Fruit fly (Drosophila melanogaster) whole organism, pupa: ENCODE results near the gene CtBP.

Experiments
- CG10348 ChIP-seq: fragments of 200-800 bp; sonication (Bioruptor generic); IDR thresholded peaks from 2 replicates; pipeline ENCODE4 v1.3.6; 2022; ENCODE audit warnings: missing biosample characterization, missing genetic modification characterization
- CG12605 ChIP-seq: fragments of 200-800 bp; sonication (Bioruptor generic); IDR thresholded peaks from 2 replicates; pipeline ENCODE4 v1.3.6; 2022; ENCODE audit warnings: missing biosample characterization, missing genetic modification characterization
- CG13204 ChIP-seq: fragments of 200-800 bp; sonication (Bioruptor generic); optimal IDR thresholded peaks from 2 replicates; lab custom pipeline; 2018; ENCODE audit warnings: missing biosample characterization, mild to moderate bottlenecking, missing genetic modification characterization, moderate library complexity
- CG14655 ChIP-seq: fragments of 200-800 bp; sonication (Bioruptor generic); optimal IDR thresholded peaks from 3 replicates; lab custom pipeline; 2017; ENCODE audit warnings: mild to moderate bottlenecking, missing biosample characterization, missing genetic modification reagents, missing genetic modification characterization
- CG15710 ChIP-seq: fragments of 200-800 bp; sonication (Bioruptor generic); optimal IDR thresholded peaks from 2 replicates; lab custom pipeline; 2018; ENCODE audit warnings: missing biosample characterization, mild to moderate bottlenecking, missing genetic modification characterization, moderate library complexity
- CG17806 ChIP-seq: fragments of 200-800 bp; sonication (Bioruptor generic); optimal IDR thresholded peaks from 2 replicates; lab custom pipeline; 2018; ENCODE audit warnings: missing biosample characterization, mild to moderate bottlenecking, missing genetic modification characterization, moderate library complexity
- CG32121 ChIP-seq: fragments of 200-800 bp; sonication (Bioruptor generic); IDR thresholded peaks from 2 replicates; pipeline ENCODE4 v1.3.6; 2022; ENCODE audit warnings: missing biosample characterization, missing genetic modification characterization
- CG34367 ChIP-seq: fragments of 200-800 bp; sonication (Bioruptor generic); optimal IDR thresholded peaks from 2 replicates; lab custom pipeline; 2018; ENCODE audit warnings: missing biosample characterization, mild to moderate bottlenecking, missing genetic modification characterization
- CG4496 ChIP-seq: fragments of 200-800 bp; sonication (Bioruptor generic); IDR thresholded peaks from 3 replicates; pipeline ENCODE4 v1.3.6; 2022; ENCODE audit warnings: missing biosample characterization, missing genetic modification characterization
- CG8159 ChIP-seq: fragments of 200-800 bp; sonication (Bioruptor generic); optimal IDR thresholded peaks from 3 replicates; lab custom pipeline; 2018; ENCODE audit warnings: missing biosample characterization, mild to moderate bottlenecking, missing genetic modification characterization, moderate library complexity
- CG8301 ChIP-seq: fragments of 200-800 bp; sonication (Bioruptor generic); optimal IDR thresholded peaks from 2 replicates; lab custom pipeline; 2018; ENCODE audit warnings: missing biosample characterization, mild to moderate bottlenecking, missing genetic modification characterization
- CG9948 ChIP-seq: fragments of 200-800 bp; sonication (Bioruptor generic); optimal IDR thresholded peaks from 2 replicates; lab custom pipeline; 2018; ENCODE audit warnings: missing biosample characterization, mild to moderate bottlenecking, missing genetic modification characterization, moderate library complexity
- D1 ChIP-seq: fragments of 200-800 bp; sonication (Bioruptor generic); optimal IDR thresholded peaks from 2 replicates; lab custom pipeline; 2018; ENCODE audit warnings: missing biosample characterization, mild to moderate bottlenecking, missing genetic modification characterization, moderate library complexity
- EcR ChIP-seq: fragments of 200-800 bp; sonication (Bioruptor generic); optimal IDR thresholded peaks from 3 replicates; lab custom pipeline; 2019; ENCODE audit warnings: missing biosample characterization, missing genetic modification characterization, mild to moderate bottlenecking, moderate library complexity, missing genetic modification reagents
- Ets98B ChIP-seq: fragments of 200-800 bp; sonication (Bioruptor generic); IDR thresholded peaks from 2 replicates; pipeline ENCODE4 v1.3.6; 2022; ENCODE audit warnings: missing biosample characterization, missing genetic modification characterization
- Pif1A ChIP-seq: fragments of 200-800 bp; sonication (Bioruptor generic); optimal IDR thresholded peaks from 3 replicates; lab custom pipeline; 2016; ENCODE audit warnings: missing biosample characterization, missing genetic modification characterization
- Pif1B ChIP-seq: fragments of 200-800 bp; sonication (Bioruptor generic); optimal IDR thresholded peaks from 3 replicates; lab custom pipeline; 2016; ENCODE audit warnings: missing biosample characterization, missing genetic modification characterization
- Snoo ChIP-seq: fragments of 200-800 bp; sonication (Bioruptor generic); optimal IDR thresholded peaks from 3 replicates; lab custom pipeline; 2017; ENCODE audit warnings: missing biosample characterization, mild to moderate bottlenecking, missing genetic modification characterization, inconsistent platforms
- fd96Ca ChIP-seq: fragments of 200-800 bp; sonication (Bioruptor generic); IDR thresholded peaks from 3 replicates; pipeline ENCODE4 v1.3.6; 2022; ENCODE audit warnings: missing biosample characterization, missing genetic modification characterization
- gl ChIP-seq: fragments of 200-800 bp; sonication (Bioruptor generic); optimal IDR thresholded peaks from 2 replicates; lab custom pipeline; 2018; ENCODE audit warnings: missing biosample characterization, mild to moderate bottlenecking, missing genetic modification characterization
- rn ChIP-seq: fragments of 200-800 bp; sonication (Bioruptor generic); IDR thresholded peaks from 2 replicates; pipeline ENCODE4 v1.3.6; 2022; ENCODE audit warnings: missing biosample characterization, missing genetic modification characterization

Gene CtBP

dm6 chr3R:13018284-13018900 is 6.9 kb downstream of the CtBP start:
- peak; percentile 78 for TF ChIP-seq EcR
- no peak for TF ChIP-seq Snoo (tag; lab: Kevin White, UChicago)
- TF ChIP-seq CG13204 (GFP tag; lab: Kevin White, UChicago) = peak; percentile 5

dm6 chr3R:13018995-13019394 is 7.5 kb downstream of the CtBP start:
- TF ChIP-seq CG4496 (no peak), Snoo (tag; lab: Kevin White, UChicago) (no peak), CG8159 (no peak), CG34367 (tag; lab: Kevin White, UChicago) (no peak), EcR (no peak), CG15710 (tag; lab: Kevin White, UChicago) (no peak), D1 (tag; lab: Kevin White, UChicago) (no peak), Ets98B (no peak), CG17806 (no peak), Pif1B (GFP tag; lab: Kevin White, UChicago) (no peak), CG10348 (GFP tag; lab: Robert Waterston, UW) (no peak), gl (tag; lab: Kevin White, UChicago) (no peak), CG8301 (no peak), CG14655 (GFP tag; lab: Kevin White, UChicago) (no peak), CG12605 (no peak), CG13204 (GFP tag; lab: Kevin White, UChicago) (no peak), fd96Ca (GFP tag; lab: Robert Waterston, UW) (no peak), CG32121 (GFP tag; lab: Robert Waterston, UW) (no peak)
- TF ChIP-seq, all 21 proteins: peak for 0

dm6 chr3R:13030257-13031173 is 19.1 kb downstream of the CtBP start, which contains the start of the genes CG46281 and CG46280:
Gene CG46281 (minus strand): TSS chr3R:13030307.
Gene CG46280 (minus strand): TSS chr3R:13030659.
- TF ChIP-seq CG8301 = no peak
- TF ChIP-seq CG34367 (tag; lab: Kevin White, UChicago) = no peak
- TF ChIP-seq CG13204 (GFP tag; lab: Kevin White, UChicago) = no peak
- TF ChIP-seq Snoo (tag; lab: Kevin White, UChicago) = no peak
- TF ChIP-seq gl (tag; lab: Kevin White, UChicago) = no peak
- TF ChIP-seq CG9948 (tag; lab: Kevin White, UChicago) = no peak
- TF ChIP-seq rn = no peak
- no peak for TF ChIP-seq Ets98B
- TF ChIP-seq Pif1A (GFP tag; lab: Kevin White, UChicago) = no peak
- TF ChIP-seq CG17806 = no peak
- TF ChIP-seq CG12605 = no peak
- TF ChIP-seq CG4496 = no peak
- TF ChIP-seq fd96Ca (GFP tag; lab: Robert Waterston, UW) = no peak
- no peak for TF ChIP-seq CG15710 (tag; lab: Kevin White, UChicago)
- no peak for TF ChIP-seq Pif1B (GFP tag; lab: Kevin White, UChicago)
- no peak for TF ChIP-seq CG14655 (GFP tag; lab: Kevin White, UChicago)
- no peak for TF ChIP-seq CG8159

- TF ChIP-seq D1 (tag; lab: Kevin White, UChicago) = no peak
- no peak for TF ChIP-seq CG4496
- no peak for TF ChIP-seq fd96Ca (GFP tag; lab: Robert Waterston, UW)
- TF ChIP-seq Pif1B (GFP tag; lab: Kevin White, UChicago) = no peak
- peak; percentile 14; the same call in 1 of the 2 replicates for TF ChIP-seq CG32121 (GFP tag; lab: Robert Waterston, UW)
- no peak for TF ChIP-seq Pif1A (GFP tag; lab: Kevin White, UChicago)
Measured at dm6 chr3R:13032323-13032722, 20.9 kb downstream of the CtBP start, which contains the start of gene ry. Gene ry (plus strand): TSS chr3R:13032528.

- TF ChIP-seq D1 (tag; lab: Kevin White, UChicago) (no peak), Ets98B (0 out of 2 replicates have a peak, but pooled peaks have one; percentile 37), CG32121 (GFP tag; lab: Robert Waterston, UW) (peak; percentile 33), CG10348 (GFP tag; lab: Robert Waterston, UW) (no peak), CG15710 (tag; lab: Kevin White, UChicago) (no peak), fd96Ca (GFP tag; lab: Robert Waterston, UW) (no peak), CG4496 (0 out of 3 replicates have a peak, but pooled peaks have one; percentile 36), EcR (no peak), CG9948 (tag; lab: Kevin White, UChicago) (no peak), CG8159 (no peak)
Measured at dm6 chr3R:13032975-13033445, 21.6 kb downstream of the CtBP start.

- TF ChIP-seq Pif1B (GFP tag; lab: Kevin White, UChicago) (no peak), rn (no peak), Pif1A (GFP tag; lab: Kevin White, UChicago) (no peak), CG4496 (no peak), CG8159 (no peak), CG12605 (no peak), EcR (no peak), Snoo (tag; lab: Kevin White, UChicago) (no peak), CG34367 (tag; lab: Kevin White, UChicago) (no peak), CG14655 (GFP tag; lab: Kevin White, UChicago) (no peak), CG8301 (no peak), fd96Ca (GFP tag; lab: Robert Waterston, UW) (no peak), CG32121 (GFP tag; lab: Robert Waterston, UW) (no peak), CG9948 (tag; lab: Kevin White, UChicago) (no peak), CG10348 (GFP tag; lab: Robert Waterston, UW) (no peak), CG13204 (GFP tag; lab: Kevin White, UChicago) (no peak)
Measured at dm6 chr3R:13033670-13034069, 22.2 kb downstream of the CtBP start.
